Worm (Caenorhabditis elegans): ENCODE measurements around the gene spr-1.
A peak's percentile ranks its signal among the peaks of the same experiment; 100 is the strongest.

spr-1 gene

ce11 chrV:8120868-8121267, 8.3 kb downstream of the spr-1 start, which contains the start of gene D1014.6:
Gene D1014.6 (plus strand): TSS chrV:8121168.
- TF ChIP-seq sox-4 (tag; optimal IDR thresholded peaks at IDR 0.05) = no peak
- no peak for TF ChIP-seq pqm-1 (tag; optimal IDR thresholded peaks at IDR 0.05)
- no peak for TF ChIP-seq rnt-1 (tag; optimal IDR thresholded peaks at IDR 0.05)
- no peak for TF ChIP-seq dsc-1 (tag; optimal IDR thresholded peaks at IDR 0.05)

DNA sequence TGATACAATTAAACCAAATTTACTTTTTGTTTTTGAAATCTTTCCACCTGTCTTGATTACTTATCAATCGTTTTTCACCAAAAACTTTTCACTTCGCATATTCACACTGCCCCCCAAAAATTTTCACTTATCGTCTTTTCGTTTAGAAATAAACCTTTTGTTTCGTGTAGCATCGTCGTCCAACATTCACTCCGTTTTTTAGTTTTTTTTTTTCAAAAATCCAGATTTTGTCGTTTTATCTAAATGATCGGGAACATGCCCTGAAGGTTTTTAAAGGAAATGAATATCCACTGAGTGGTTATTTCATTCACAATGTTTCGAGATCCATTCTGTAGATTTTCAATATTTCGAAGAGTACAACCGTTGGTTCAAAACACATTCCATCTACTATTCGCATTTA, 11.2 kb downstream of the spr-1 start, which contains the start of gene D1014.7:
D1014.7 (plus strand) TSS at position 301 of the 400 bp plus-strand sequence.
- TF ChIP-seq snpc-4 (tag; optimal IDR thresholded peaks at IDR 0.05) = no peak
- no peak for TF ChIP-seq nhr-84 (tag; optimal IDR thresholded peaks at IDR 0.05)
- no peak for TF ChIP-seq tlp-1 (tag; optimal IDR thresholded peaks at IDR 0.05)
- no peak for TF ChIP-seq zag-1 (tag; optimal IDR thresholded peaks at IDR 0.05)
- no peak for TF ChIP-seq ceh-88 (GFP tag; IDR thresholded peaks at IDR 0.05)
- no peak for TF ChIP-seq dpl-1 (GFP tag; optimal IDR thresholded peaks at IDR 0.05)
- no peak for TF ChIP-seq mab-9 (GFP tag; IDR thresholded peaks at IDR 0.05)
- no peak for TF ChIP-seq fkh-4 (tag; optimal IDR thresholded peaks at IDR 0.05; ENCODE audit: borderline replicate concordance)
- TF ChIP-seq skn-1 (tag; optimal IDR thresholded peaks at IDR 0.05) = no peak
- no peak for TF ChIP-seq elt-3 (tag; optimal IDR thresholded peaks at IDR 0.05)
- TF ChIP-seq ces-1 (GFP tag; optimal IDR thresholded peaks at IDR 0.05) = no peak
- no peak for TF ChIP-seq sox-4 (tag; optimal IDR thresholded peaks at IDR 0.05)
- no peak for TF ChIP-seq fos-1 (tag; optimal IDR thresholded peaks at IDR 0.05)
- TF ChIP-seq egl-27 (tag; optimal IDR thresholded peaks at IDR 0.05) = no peak
- TF ChIP-seq nhr-76 (tag; optimal IDR thresholded peaks at IDR 0.05) = no peak
- no peak for TF ChIP-seq lin-35 (GFP tag; optimal IDR thresholded peaks at IDR 0.05)
- TF ChIP-seq nhr-77 (tag; optimal IDR thresholded peaks at IDR 0.05) = no peak
- TF ChIP-seq ceh-90 (tag; optimal IDR thresholded peaks at IDR 0.05) = no peak

- TF ChIP-seq vab-15 (tag; optimal IDR thresholded peaks at IDR 0.05) = no peak
- TF ChIP-seq nhr-90 (tag; optimal IDR thresholded peaks at IDR 0.05; ENCODE audit: poor library complexity) = no peak
- no peak for TF ChIP-seq nhr-28 (tag; optimal IDR thresholded peaks at IDR 0.05)
These were observed 14.6 kb downstream of the spr-1 start for ce11 chrV:8114542-8114941.

- TF ChIP-seq tbx-2 (tag; optimal IDR thresholded peaks at IDR 0.05) (peak; percentile 34), nhr-77 (tag; optimal IDR thresholded peaks at IDR 0.05) (peak; percentile 74), blmp-1 (tag; optimal IDR thresholded peaks at IDR 0.05) (no peak), F16B12.6 (tag; optimal IDR thresholded peaks at IDR 0.05) (no peak)
These were observed 18.3 kb downstream of the spr-1 start for ce11 chrV:8110816-8111215.

DNA sequence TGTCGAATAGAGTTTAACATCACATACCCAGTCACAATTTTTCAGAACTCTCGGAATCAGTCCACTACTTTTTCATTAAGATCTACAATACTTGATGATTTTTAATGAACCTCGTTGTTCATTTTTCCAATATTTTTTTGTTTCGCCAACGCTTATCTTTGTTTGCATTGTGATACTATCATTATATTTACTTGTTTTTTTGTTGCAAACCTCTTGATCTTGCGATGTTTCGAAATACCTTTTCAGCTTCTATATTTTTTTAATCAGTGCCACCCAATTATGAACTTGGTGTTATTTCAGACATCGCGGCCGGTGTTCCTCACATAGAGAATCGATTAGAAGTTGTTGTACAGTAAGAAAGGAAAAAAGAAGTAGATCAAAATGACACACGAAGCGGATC, 20.5 kb downstream of the spr-1 start, which contains the start of gene myo-5:
myo-5 (plus strand) TSS at position 301 of the 400 bp plus-strand sequence.
- no peak for TF ChIP-seq C04F5.9 (tag; optimal IDR thresholded peaks at IDR 0.05)
- no peak for TF ChIP-seq efl-1 (optimal IDR thresholded peaks at IDR 0.05)
- peak in 1 of 2 experiments; percentile 15 for TF ChIP-seq efl-1 (GFP tag; optimal IDR thresholded peaks at IDR 0.05 in 1 of 2)
- TF ChIP-seq snu-23 (GFP tag; optimal IDR thresholded peaks at IDR 0.05) = no peak

DNA sequence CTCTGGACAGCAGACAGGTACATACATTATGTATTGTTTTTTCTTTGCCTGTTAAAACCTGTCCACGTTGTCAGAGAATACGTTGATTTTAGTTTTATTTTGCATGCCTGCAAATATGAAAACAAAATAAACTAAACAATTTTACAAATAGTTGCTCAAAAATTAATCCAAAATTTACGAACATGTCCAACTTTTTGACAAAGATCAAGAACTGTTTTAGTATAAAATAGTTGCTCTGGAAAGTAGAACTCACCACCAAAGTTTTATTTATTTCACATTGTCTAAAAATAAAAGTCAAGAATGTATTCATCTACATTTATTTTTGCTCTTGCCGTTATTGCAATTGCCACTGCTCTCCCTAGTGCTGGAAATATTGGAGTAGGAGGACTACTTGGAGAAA, 24.7 kb downstream of the spr-1 start, which contains the start of gene srlf-16:
srlf-16 (plus strand) TSS at position 301 of the 400 bp plus-strand sequence.
- no peak for TF ChIP-seq isw-1 (GFP tag; IDR thresholded peaks at IDR 0.05)
- no peak for TF ChIP-seq jun-1 (tag; optimal IDR thresholded peaks at IDR 0.05)
- no peak for TF ChIP-seq C04F5.9 (tag; optimal IDR thresholded peaks at IDR 0.05)
- TF ChIP-seq nhr-71 (tag; optimal IDR thresholded peaks at IDR 0.05) = no peak
- TF ChIP-seq ama-1 (optimal IDR thresholded peaks at IDR 0.05) = no peak
- TF ChIP-seq efl-3 (GFP tag; optimal IDR thresholded peaks at IDR 0.05) = no peak
- no peak for TF ChIP-seq alr-1 (tag; optimal IDR thresholded peaks at IDR 0.05; ENCODE audit: borderline replicate concordance)
- no peak for TF ChIP-seq unc-62 (GFP tag; optimal IDR thresholded peaks at IDR 0.05)
- no peak for TF ChIP-seq Y116A8C.19 (tag; optimal IDR thresholded peaks at IDR 0.05; ENCODE audit: borderline replicate concordance)
- no peak for TF ChIP-seq mdl-1 (tag; optimal IDR thresholded peaks at IDR 0.05)
- TF ChIP-seq swsn-7 (tag; optimal IDR thresholded peaks at IDR 0.05) = no peak
- TF ChIP-seq pag-3 (tag; optimal IDR thresholded peaks at IDR 0.05; ENCODE audit: borderline replicate concordance, insufficient read depth) = no peak
- TF ChIP-seq nhr-20 (tag; optimal IDR thresholded peaks at IDR 0.05) = no peak
- TF ChIP-seq nhr-84 (tag; optimal IDR thresholded peaks at IDR 0.05) = no peak
- no peak for TF ChIP-seq lin-14 (GFP tag; optimal IDR thresholded peaks at IDR 0.05)

Measured in whole organism, L1 larva.